Worm (Caenorhabditis elegans): ENCODE results near the gene rol-1.

DNA sequence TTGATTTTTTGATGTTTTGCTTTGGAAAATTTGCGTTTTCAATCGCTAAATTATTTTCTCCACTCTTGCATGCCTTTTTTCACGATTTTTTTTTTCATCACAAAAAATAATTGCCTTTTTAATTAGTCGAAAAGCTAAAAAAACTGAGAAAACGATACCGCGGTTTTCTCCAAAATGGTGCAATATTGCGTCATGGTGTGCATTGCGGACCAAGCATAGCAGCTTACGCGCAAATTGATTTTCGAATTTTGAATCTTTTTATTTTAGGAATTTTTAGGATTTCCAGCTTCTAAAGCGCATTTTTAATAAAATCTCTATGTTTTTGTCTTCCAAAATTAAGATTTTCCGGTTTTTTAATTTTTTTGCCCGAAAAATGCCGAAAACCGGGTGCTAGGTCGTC lies 22.1 kb upstream of the rol-1 start:
- no peak for TF ChIP-seq tbx-2 (tag; optimal IDR thresholded peaks at IDR 0.05)
- TF ChIP-seq zip-4 (GFP tag; optimal IDR thresholded peaks at IDR 0.05): no peak
- TF ChIP-seq lin-35 (GFP tag; optimal IDR thresholded peaks at IDR 0.05): no peak
- TF ChIP-seq nhr-28 (tag; optimal IDR thresholded peaks at IDR 0.05): no peak
- no peak for TF ChIP-seq mab-9 (GFP tag; IDR thresholded peaks at IDR 0.05)
- TF ChIP-seq ama-1 (optimal IDR thresholded peaks at IDR 0.05): no peak
- no peak for TF ChIP-seq swsn-7 (tag; optimal IDR thresholded peaks at IDR 0.05)
- no peak for TF ChIP-seq aly-2 (tag; optimal IDR thresholded peaks at IDR 0.05)
- no peak for TF ChIP-seq fos-1 (tag; optimal IDR thresholded peaks at IDR 0.05)
- TF ChIP-seq dpl-1 (GFP tag; optimal IDR thresholded peaks at IDR 0.05): no peak
- no peak for TF ChIP-seq lin-15B (tag; optimal IDR thresholded peaks at IDR 0.05)
- TF ChIP-seq unc-62 (GFP tag; optimal IDR thresholded peaks at IDR 0.05): no peak
- no peak for TF ChIP-seq nhr-237 (tag; optimal IDR thresholded peaks at IDR 0.05)

Data from whole organism, L1 larva.